Worm (Caenorhabditis elegans): ENCODE measurements around the gene Y55F3BR.11.

The Y55F3BR.11 gene

ce11 chrIV:866828-867270, 11.8 kb downstream of the Y55F3BR.11 start (continued):
- TF ChIP-seq efl-1 (optimal IDR thresholded peaks at IDR 0.05) (peak; percentile 78 to 82), efl-1 (GFP tag; optimal IDR thresholded peaks at IDR 0.05 in 1 of 2) (peak; percentile 69 to 98), swsn-7 (tag; optimal IDR thresholded peaks at IDR 0.05) (peak; percentile 86), C16A3.4 (tag; optimal IDR thresholded peaks at IDR 0.05) (peak; percentile 10), grh-1 (GFP tag; IDR thresholded peaks at IDR 0.05) (peak; percentile 76), hpl-2 (GFP tag; optimal IDR thresholded peaks at IDR 0.05) (peak; percentile 78), hlh-17 (GFP tag; optimal IDR thresholded peaks at IDR 0.05; ENCODE audit: borderline replicate concordance) (no peak), isw-1 (GFP tag; IDR thresholded peaks at IDR 0.05) (no peak), mef-2 (tag; optimal IDR thresholded peaks at IDR 0.05) (no peak), mdl-1 (tag; optimal IDR thresholded peaks at IDR 0.05) (peak in 1 of 2 experiments; percentile 65), tbx-2 (tag; optimal IDR thresholded peaks at IDR 0.05) (peak; percentile 68), Y116A8C.19 (tag; optimal IDR thresholded peaks at IDR 0.05; ENCODE audit: borderline replicate concordance) (no peak), zag-1 (tag; optimal IDR thresholded peaks at IDR 0.05) (no peak), unc-130 (tag; optimal IDR thresholded peaks at IDR 0.05) (peak; percentile 40), unc-86 (tag; optimal IDR thresholded peaks at IDR 0.05) (peak; percentile 44), C04F5.9 (tag; optimal IDR thresholded peaks at IDR 0.05) (peak; percentile 29), mab-9 (GFP tag; IDR thresholded peaks at IDR 0.05) (no peak), lin-39 (tag; optimal IDR thresholded peaks at IDR 0.05) (peak; percentile 68), nhr-19 (GFP tag; conservative IDR thresholded peaks at IDR 0.05) (peak; percentile 84), nhr-11 (tag; optimal IDR thresholded peaks at IDR 0.05) (peak; percentile 54), nhr-84 (tag; optimal IDR thresholded peaks at IDR 0.05) (no peak), egl-27 (tag; optimal IDR thresholded peaks at IDR 0.05) (no peak), sox-4 (tag; optimal IDR thresholded peaks at IDR 0.05) (no peak), zip-4 (GFP tag; optimal IDR thresholded peaks at IDR 0.05) (peak; percentile 58), aha-1 (tag; optimal IDR thresholded peaks at IDR 0.05) (no peak), C34B4.2 (tag; optimal IDR thresholded peaks at IDR 0.05) (no peak), elt-2 (tag; optimal IDR thresholded peaks at IDR 0.05) (peak; percentile 75), pax-3 (tag; optimal IDR thresholded peaks at IDR 0.05) (peak; percentile 39), lin-13 (GFP tag; optimal IDR thresholded peaks at IDR 0.05) (peak; percentile 84), lin-14 (GFP tag; optimal IDR thresholded peaks at IDR 0.05) (peak; percentile 77), nhr-20 (tag; optimal IDR thresholded peaks at IDR 0.05) (peak; percentile 82), efl-3 (GFP tag; optimal IDR thresholded peaks at IDR 0.05) (peak; percentile 48), fkh-8 (tag; optimal IDR thresholded peaks at IDR 0.05) (peak; percentile 29), nhr-28 (tag; optimal IDR thresholded peaks at IDR 0.05) (no peak), xbp-1 (tag; optimal IDR thresholded peaks at IDR 0.05) (peak; percentile 64), ama-1 (optimal IDR thresholded peaks at IDR 0.05) (peak; percentile 94), blmp-1 (tag; optimal IDR thresholded peaks at IDR 0.05) (peak; percentile 7), nhr-77 (tag; optimal IDR thresholded peaks at IDR 0.05) (peak; percentile 91), unc-98 (GFP tag; IDR thresholded peaks at IDR 0.05) (no peak), nhr-76 (tag; optimal IDR thresholded peaks at IDR 0.05) (no peak)

DNA sequence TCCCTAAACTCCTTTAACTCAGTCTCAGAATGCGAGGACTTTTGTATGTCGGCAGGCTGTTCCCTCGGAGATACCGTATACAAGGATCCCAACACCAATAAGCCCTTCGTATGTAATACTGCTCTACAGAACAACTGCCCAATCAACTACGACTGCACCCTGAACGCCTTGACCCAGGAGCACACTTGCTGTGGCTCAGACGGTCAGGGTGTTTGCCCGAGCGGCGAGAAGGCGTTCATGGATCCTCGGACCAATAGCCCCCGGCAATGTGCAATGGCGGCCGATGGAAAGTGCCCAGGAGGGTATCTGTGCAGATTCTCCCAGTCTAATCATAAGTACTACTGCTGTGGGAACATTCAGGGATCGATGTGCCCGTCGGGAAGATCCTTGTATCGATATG, 13.7 kb downstream of the Y55F3BR.11 start:
- no peak for TF ChIP-seq xbp-1 (tag; optimal IDR thresholded peaks at IDR 0.05)
- TF ChIP-seq nhr-11 (tag; optimal IDR thresholded peaks at IDR 0.05), result no peak
- no peak for TF ChIP-seq aha-1 (tag; optimal IDR thresholded peaks at IDR 0.05)

DNA sequence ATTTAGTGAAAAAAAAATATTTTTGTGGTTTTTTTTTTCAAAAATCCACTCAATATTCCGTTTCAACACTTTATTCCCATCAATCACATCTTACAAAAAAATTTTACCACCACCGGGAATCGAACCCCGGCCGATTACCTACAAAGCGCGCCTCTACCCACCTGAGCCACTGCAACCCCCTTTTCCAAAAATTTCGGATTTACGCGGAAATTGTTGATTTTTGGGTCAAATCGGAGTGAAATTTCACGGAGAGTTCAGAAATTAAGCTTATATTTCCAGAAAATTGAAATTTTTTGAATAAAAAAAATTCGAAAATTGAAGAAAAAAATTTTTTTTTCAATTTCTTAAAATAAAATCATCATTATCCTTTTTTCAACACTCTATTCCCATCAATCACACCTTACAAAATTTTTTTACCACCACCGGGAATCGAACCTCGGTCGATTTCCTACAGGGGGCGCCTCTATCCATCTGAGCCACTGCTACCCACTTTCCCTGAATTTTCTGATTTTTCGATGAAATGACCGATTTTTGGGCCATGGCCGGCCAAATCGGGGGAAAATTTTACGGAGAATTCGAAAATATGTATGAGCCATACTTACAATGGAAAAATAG, 18.3 kb downstream of the Y55F3BR.11 start:
- no peak for TF ChIP-seq efl-1 (optimal IDR thresholded peaks at IDR 0.05)
- peak in 1 of 2 experiments; percentile 28 for TF ChIP-seq efl-1 (GFP tag; optimal IDR thresholded peaks at IDR 0.05 in 1 of 2)
- peak; percentile 11 for TF ChIP-seq nhr-85 (tag)
- TF ChIP-seq skn-1 (tag; optimal IDR thresholded peaks at IDR 0.05), result no peak

Data from whole organism, L1 larva.